Worm (Caenorhabditis elegans): Measurements from ENCODE around the gene myo-5.

myo-5 gene

ce11 chrV:8085141-8085540 lies 23.6 kb upstream of the myo-5 start, which contains the start of gene C09H5.7:
Gene C09H5.7, minus strand, starts transcription at chrV:8085241.
- TF ChIP-seq madf-9 (GFP tag; conservative IDR thresholded peaks at IDR 0.05): no peak
- TF ChIP-seq dmd-9 (GFP tag; IDR thresholded peaks at IDR 0.05): no peak

DNA sequence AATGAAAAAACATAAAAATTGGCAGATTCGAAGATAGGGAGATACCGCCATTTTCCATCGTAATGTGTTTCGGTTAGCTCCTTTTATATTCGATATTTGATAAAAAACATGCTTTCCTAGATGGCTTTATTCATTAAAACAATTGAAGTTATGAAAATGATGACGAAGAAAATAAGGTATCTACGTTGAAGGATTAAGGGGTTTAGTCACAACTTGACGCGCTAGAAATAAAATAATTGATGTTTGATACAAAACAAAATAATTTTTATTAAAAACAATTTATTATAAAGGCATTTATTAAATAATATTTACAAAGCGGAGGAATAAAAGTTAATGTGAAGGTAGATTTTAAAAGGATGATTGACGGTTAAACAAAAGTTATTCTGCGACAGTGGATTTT lies 18.2 kb upstream of the myo-5 start, which contains the start of gene str-130:
Gene str-130 (minus strand): TSS at position 101 of the 400 bp plus-strand sequence.
- TF ChIP-seq aly-2 (tag; optimal IDR thresholded peaks at IDR 0.05) (no peak), attf-4 (tag; optimal IDR thresholded peaks at IDR 0.05) (no peak), hif-1 (tag; optimal IDR thresholded peaks at IDR 0.05) (no peak), nhr-25 (tag; optimal IDR thresholded peaks at IDR 0.05; ENCODE audit: borderline replicate concordance, insufficient read depth) (no peak), zfp-2 (tag; optimal IDR thresholded peaks at IDR 0.05) (no peak), mdl-1 (tag; optimal IDR thresholded peaks at IDR 0.05) (no peak), snpc-1.2 (GFP tag; IDR thresholded peaks at IDR 0.05) (no peak)

DNA sequence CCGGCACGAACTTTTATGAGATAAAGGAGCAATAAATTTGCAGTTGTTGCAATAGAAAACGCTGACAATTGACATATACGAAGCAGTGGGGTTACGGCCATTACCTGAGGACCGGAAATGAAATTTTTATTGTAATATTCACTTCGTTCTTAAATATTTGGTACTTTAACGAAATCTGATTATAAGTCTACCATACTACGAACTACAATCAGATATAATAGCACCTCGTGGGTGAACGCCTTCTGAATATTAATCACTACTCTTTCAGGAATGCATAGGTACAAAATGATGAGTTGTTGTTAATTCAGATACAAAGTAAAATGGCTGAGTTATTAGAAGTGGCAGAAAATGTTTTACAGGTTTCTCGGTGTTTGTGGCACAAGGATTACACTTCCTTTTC lies 16.4 kb upstream of the myo-5 start, which contains the start of gene str-129:
Gene str-129 (minus strand): TSS at position 101 of the 400 bp plus-strand sequence.
- TF ChIP-seq aha-1 (tag) (peak; percentile 31), ceh-28 (tag; optimal IDR thresholded peaks at IDR 0.05) (no peak)

DNA sequence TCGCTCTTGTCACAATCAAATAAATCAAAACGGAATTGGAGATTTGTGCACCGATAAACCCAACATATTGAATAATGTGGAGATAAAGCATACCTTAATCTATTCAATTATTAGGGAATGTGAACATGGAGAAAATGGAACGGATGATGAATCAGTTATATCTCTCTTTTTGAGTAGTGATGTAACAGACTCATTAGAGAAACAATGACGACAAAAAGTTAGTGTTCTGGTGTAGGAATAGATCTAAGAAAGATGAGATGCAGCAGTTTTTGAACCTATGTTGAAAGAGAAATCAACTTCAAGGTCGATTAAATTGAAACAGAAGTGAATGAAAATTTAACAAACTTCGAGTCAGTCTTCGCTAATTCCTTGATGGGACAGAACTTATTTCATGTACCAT lies 13.4 kb upstream of the myo-5 start, which contains the start of gene str-146:
Gene str-146 (minus strand): TSS at position 101 of the 400 bp plus-strand sequence.
- TF ChIP-seq aha-1 (tag): no peak

- TF ChIP-seq lir-3 (tag; optimal IDR thresholded peaks at IDR 0.05) (no peak), lin-29 (GFP tag; IDR thresholded peaks at IDR 0.05) (no peak), rbr-2 (tag; optimal IDR thresholded peaks at IDR 0.05) (no peak), hmg-1.1 (GFP tag; IDR thresholded peaks at IDR 0.05) (no peak), ctbp-1 (GFP tag; IDR thresholded peaks at IDR 0.05) (no peak), pha-4 (GFP tag; IDR thresholded peaks at IDR 0.05) (no peak), pha-4 (tag; optimal IDR thresholded peaks at IDR 0.05) (no peak), nhr-11 (tag; optimal IDR thresholded peaks at IDR 0.05) (no peak), unc-39 (tag; optimal IDR thresholded peaks at IDR 0.05) (no peak), unc-130 (GFP tag; optimal IDR thresholded peaks at IDR 0.05) (no peak), spr-3 (GFP tag; optimal IDR thresholded peaks at IDR 0.05) (no peak), nhr-102 (tag; optimal IDR thresholded peaks at IDR 0.05) (no peak), zip-2 (tag; optimal IDR thresholded peaks at IDR 0.05) (no peak), nhr-42 (GFP tag; IDR thresholded peaks at IDR 0.05) (no peak), T20F7.1 (GFP tag; optimal IDR thresholded peaks at IDR 0.05) (no peak), tag-97 (GFP tag; IDR thresholded peaks at IDR 0.05) (no peak), ama-1 (optimal IDR thresholded peaks at IDR 0.05) (no peak), unc-62 (GFP tag; optimal IDR thresholded peaks at IDR 0.05 in 1 of 2) (no peak), unc-62 (tag; optimal IDR thresholded peaks at IDR 0.05) (no peak)
Measured at ce11 chrV:8098239-8098638, 10.5 kb upstream of the myo-5 start, which contains the start of gene str-145. Gene str-145, minus strand, starts transcription at chrV:8098339.

DNA sequence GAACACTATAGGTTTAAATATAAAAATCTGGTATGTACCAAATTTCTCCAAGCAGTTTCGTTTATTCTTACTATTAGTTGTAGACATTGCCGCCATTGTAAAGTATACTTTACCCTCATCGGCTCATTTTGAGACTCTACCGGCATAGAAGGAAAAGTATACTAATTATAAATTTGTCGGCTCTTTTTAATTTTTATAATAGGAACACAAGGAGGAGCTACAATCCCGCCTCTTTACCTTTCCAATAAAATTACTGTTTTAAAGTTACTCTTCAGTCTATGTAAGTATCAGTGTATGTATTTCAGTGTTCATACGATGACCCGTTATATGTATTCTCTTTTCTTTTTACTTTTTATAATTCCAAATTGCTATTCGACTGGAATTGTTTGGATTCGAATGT lies 9.5 kb upstream of the myo-5 start, which contains the start of gene sdz-23:
Gene sdz-23 (plus strand): TSS at position 301 of the 400 bp plus-strand sequence.
- TF ChIP-seq unc-130 (GFP tag; optimal IDR thresholded peaks at IDR 0.05) (no peak), pha-4 (GFP tag; IDR thresholded peaks at IDR 0.05) (no peak), pha-4 (tag; optimal IDR thresholded peaks at IDR 0.05) (no peak), tra-1 (GFP tag; IDR thresholded peaks at IDR 0.05) (no peak), lin-13 (GFP tag; optimal IDR thresholded peaks at IDR 0.05) (no peak), ceh-44 (GFP tag; IDR thresholded peaks at IDR 0.05) (no peak), mes-2 (tag; optimal IDR thresholded peaks at IDR 0.05; ENCODE audit: poor library complexity, severe bottlenecking) (no peak), gei-8 (GFP tag; optimal IDR thresholded peaks at IDR 0.05) (no peak), lim-7 (GFP tag; IDR thresholded peaks at IDR 0.05) (no peak), zip-2 (tag; optimal IDR thresholded peaks at IDR 0.05) (no peak), nhr-41 (GFP tag; IDR thresholded peaks at IDR 0.05) (no peak), ZK546.5 (tag; optimal IDR thresholded peaks at IDR 0.05) (no peak), mxl-2 (GFP tag; conservative IDR thresholded peaks at IDR 0.05) (no peak), nhr-25 (tag; optimal IDR thresholded peaks at IDR 0.05; ENCODE audit: borderline replicate concordance, insufficient read depth) (no peak), aly-2 (tag; optimal IDR thresholded peaks at IDR 0.05) (no peak)
